Worm (Caenorhabditis elegans): ENCODE data around the gene F10E7.1.

ce11 chrII:7154711-7155110, 28.2 kb downstream of the F10E7.1 start:
- TF ChIP-seq nhr-12 (tag; optimal IDR thresholded peaks at IDR 0.05) (no peak), nhr-76 (tag; optimal IDR thresholded peaks at IDR 0.05) (no peak), nhr-77 (tag; optimal IDR thresholded peaks at IDR 0.05) (no peak), ama-1 (optimal IDR thresholded peaks at IDR 0.05) (no peak)

All from whole organism, L3 larva.